Fruit fly (Drosophila melanogaster): ENCODE data around the gene Or10a.
A peak's percentile ranks its signal among the peaks of the same experiment; 100 is the strongest.

Or10a gene

DNA sequence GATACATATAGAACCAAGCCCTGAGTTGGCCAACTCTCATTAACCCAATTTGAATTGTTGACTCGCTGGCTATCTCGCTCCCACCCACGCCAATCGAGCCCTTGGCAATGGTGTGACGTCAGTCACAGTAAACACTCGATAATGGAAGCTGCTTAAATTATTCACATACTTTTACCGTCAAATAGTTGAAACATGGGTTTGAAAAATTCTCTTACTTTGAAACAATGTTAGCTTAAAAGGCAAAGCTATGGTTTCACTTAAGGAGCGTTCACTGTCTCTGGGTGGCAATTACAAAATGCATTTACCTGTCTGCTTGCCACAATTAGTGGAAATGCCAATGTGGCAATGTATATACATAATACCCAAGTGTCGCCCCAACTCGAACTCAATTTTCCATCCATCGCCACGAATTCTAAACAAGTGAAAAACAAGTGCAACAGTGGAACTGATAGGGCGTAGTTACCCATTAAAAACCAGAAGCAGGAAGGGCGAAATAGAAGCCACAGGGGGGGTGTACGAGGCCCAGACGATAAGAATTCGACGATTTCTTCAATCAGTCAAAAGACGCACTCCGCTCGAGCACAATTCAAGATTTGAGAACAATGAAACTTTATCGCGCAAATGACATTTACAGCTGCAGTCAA lies 32.4 kb upstream of the Or10a start (continued):
- TF ChIP-seq CG1602 (GFP tag; optimal IDR thresholded peaks at IDR 0.05) (peak; percentile 75), Sox102F (GFP tag; optimal IDR thresholded peaks at IDR 0.05) (peak; percentile 86), CG13123 (GFP tag; optimal IDR thresholded peaks at IDR 0.05) (peak; percentile 57), CG7357 (GFP tag; IDR thresholded peaks at IDR 0.05) (peak; percentile 81), Xrp1 (GFP tag; IDR thresholded peaks at IDR 0.05) (peak; percentile 86), CG13775 (GFP tag; optimal IDR thresholded peaks at IDR 0.05) (peak; percentile 64), CG17829 (tag; optimal IDR thresholded peaks at IDR 0.05) (peak; percentile 79), Atf3 (GFP tag; optimal IDR thresholded peaks at IDR 0.05) (peak; percentile 84), so (GFP tag; IDR thresholded peaks at IDR 0.05) (peak; percentile 92), zf30C (GFP tag; optimal IDR thresholded peaks at IDR 0.05) (no peak), Hmx (GFP tag; optimal IDR thresholded peaks at IDR 0.05) (peak; percentile 9), pros (GFP tag; optimal IDR thresholded peaks at IDR 0.05) (no peak), ewg (GFP tag; optimal IDR thresholded peaks at IDR 0.05) (peak; percentile 64), NK7.1 (GFP tag; optimal IDR thresholded peaks at IDR 0.05) (peak; percentile 61), bigmax (GFP tag; optimal IDR thresholded peaks at IDR 0.05) (no peak), stwl (tag; optimal IDR thresholded peaks at IDR 0.05) (no peak), CG4282 (GFP tag; optimal IDR thresholded peaks at IDR 0.05) (peak; percentile 73), crp (GFP tag; optimal IDR thresholded peaks at IDR 0.05) (peak in 1 of 2 experiments; percentile 22), bab2 (GFP tag; optimal IDR thresholded peaks at IDR 0.05) (peak; percentile 85), luna (GFP tag; optimal IDR thresholded peaks at IDR 0.05) (peak; percentile 69), HLH4C (GFP tag; IDR thresholded peaks at IDR 0.05; ENCODE audit: partially characterized antibody) (no peak), zfh2 (GFP tag; optimal IDR thresholded peaks at IDR 0.05) (peak; percentile 80), ro (GFP tag; IDR thresholded peaks at IDR 0.05) (0 out of 2 replicates have a peak, but pooled peaks have one; percentile 26), dan (GFP tag; IDR thresholded peaks at IDR 0.05) (peak; percentile 55), Adf1 (GFP tag; IDR thresholded peaks at IDR 0.05) (0 out of 2 replicates have a peak, but pooled peaks have one; percentile 16), Scr (GFP tag; IDR thresholded peaks at IDR 0.05; ENCODE audit: partially characterized antibody) (no peak), Abd-B (GFP tag; optimal IDR thresholded peaks at IDR 0.05) (peak; percentile 76), vvl (GFP tag; IDR thresholded peaks at IDR 0.05) (peak; percentile 93), Hsf (GFP tag; optimal IDR thresholded peaks at IDR 0.05) (peak; percentile 83), Mrtf (GFP tag; IDR thresholded peaks at IDR 0.05) (peak; percentile 89), ash1 (GFP tag; optimal IDR thresholded peaks at IDR 0.05) (no peak), CG32767 (GFP tag; IDR thresholded peaks at IDR 0.05) (peak; percentile 84), kah (GFP tag; optimal IDR thresholded peaks at IDR 0.05) (peak; percentile 80), Hmr (GFP tag; optimal IDR thresholded peaks at IDR 0.05) (peak; percentile 83), amos (GFP tag; IDR thresholded peaks at IDR 0.05; ENCODE audit: partially characterized antibody) (no peak), CG13624 (GFP tag; optimal IDR thresholded peaks at IDR 0.05) (peak; percentile 82), CG3065 (GFP tag; optimal IDR thresholded peaks at IDR 0.05) (no peak), bbx (GFP tag; IDR thresholded peaks at IDR 0.05; ENCODE audit: partially characterized antibody) (no peak), gem (tag; optimal IDR thresholded peaks at IDR 0.05) (peak; percentile 86), CG1024 (GFP tag; IDR thresholded peaks at IDR 0.05) (peak; percentile 75), Optix (GFP tag; IDR thresholded peaks at IDR 0.05) (peak; percentile 81), Myb (GFP tag; optimal IDR thresholded peaks at IDR 0.05) (peak; percentile 74), Dad (GFP tag; optimal IDR thresholded peaks at IDR 0.05) (peak; percentile 83), CG9437 (GFP tag; optimal IDR thresholded peaks at IDR 0.05) (peak; percentile 59), slou (GFP tag; optimal IDR thresholded peaks at IDR 0.05) (peak; percentile 27), ATbp (GFP tag; optimal IDR thresholded peaks at IDR 0.05) (peak; percentile 78), CG10274 (GFP tag; optimal IDR thresholded peaks at IDR 0.05) (peak; percentile 71), Aef1 (GFP tag; IDR thresholded peaks at IDR 0.05) (peak; percentile 87), Antp (GFP tag; optimal IDR thresholded peaks at IDR 0.05) (peak; percentile 90)
